Worm (Caenorhabditis elegans) whole organism, L4/young adult: Measurements from ENCODE around the gene pqn-87.

Source experiments
- W03F9.2 ChIP-seq: fragments of 150-350 bp; optimal IDR thresholded peaks from 2 replicates; lab custom pipeline; 2014; ENCODE audit warnings: missing biosample characterization, missing genetic modification characterization
- dao-5 ChIP-seq: sonication (generic microtip); optimal IDR thresholded peaks from 2 replicates; lab custom pipeline; 2016; ENCODE audit warnings: missing genotype, missing genetic modification characterization, moderate library complexity, missing compliant biosample characterization
- him-1 ChIP-seq: sonication (generic microtip); optimal IDR thresholded peaks from 2 replicates; lab custom pipeline; 2016; ENCODE audit warnings: missing genotype, missing genetic modification reagents, missing genetic modification characterization, missing compliant biosample characterization

pqn-87 gene

ce11 chrII:12224916-12225406, at the start of gene pqn-87, which contains the start of gene rsr-2:
Gene pqn-87 (minus strand): TSS chrII:12225086.
Gene rsr-2 (plus strand): TSS chrII:12225356.
- no peak for TF ChIP-seq W03F9.2 (tag; lab: Kevin White, UChicago)
- TF ChIP-seq dao-5 (tag; lab: Kevin White, UChicago), result no peak
- no peak for TF ChIP-seq him-1

- TF ChIP-seq dao-5 (tag; lab: Kevin White, UChicago), result no peak
- TF ChIP-seq him-1, result no peak
- no peak for TF ChIP-seq W03F9.2 (tag; lab: Kevin White, UChicago)
Observed at ce11 chrII:12268857-12269256, 44.0 kb upstream of the pqn-87 start.

DNA sequence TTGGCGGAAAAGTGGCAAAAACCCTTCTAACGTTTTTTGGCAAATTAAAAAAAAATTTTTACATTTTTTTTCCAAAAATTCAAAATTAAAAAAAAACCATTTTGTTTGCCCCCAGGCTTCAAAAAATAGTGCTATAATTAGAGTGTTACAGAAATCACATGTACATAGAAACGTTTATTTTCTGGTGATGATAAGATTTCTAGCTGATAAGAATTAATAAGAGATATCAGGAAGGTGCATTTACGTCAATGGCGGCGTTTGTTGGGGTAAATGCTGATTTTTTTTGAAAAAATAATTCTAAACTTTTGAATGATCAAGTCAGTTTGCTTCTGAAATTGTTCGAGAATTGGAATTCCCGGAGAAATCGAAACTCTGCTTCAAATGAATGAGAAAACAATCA, 41.9 kb upstream of the pqn-87 start:
- TF ChIP-seq him-1 (no peak), W03F9.2 (tag; lab: Kevin White, UChicago) (no peak), dao-5 (tag; lab: Kevin White, UChicago) (no peak)

ce11 chrII:12266145-12266544, 41.3 kb upstream of the pqn-87 start, which contains the start of gene tric-1B.1:
Gene tric-1B.1 (minus strand): TSS chrII:12266245.
- TF ChIP-seq W03F9.2 (tag; lab: Kevin White, UChicago) (no peak), dao-5 (tag; lab: Kevin White, UChicago) (no peak), him-1 (no peak)

DNA sequence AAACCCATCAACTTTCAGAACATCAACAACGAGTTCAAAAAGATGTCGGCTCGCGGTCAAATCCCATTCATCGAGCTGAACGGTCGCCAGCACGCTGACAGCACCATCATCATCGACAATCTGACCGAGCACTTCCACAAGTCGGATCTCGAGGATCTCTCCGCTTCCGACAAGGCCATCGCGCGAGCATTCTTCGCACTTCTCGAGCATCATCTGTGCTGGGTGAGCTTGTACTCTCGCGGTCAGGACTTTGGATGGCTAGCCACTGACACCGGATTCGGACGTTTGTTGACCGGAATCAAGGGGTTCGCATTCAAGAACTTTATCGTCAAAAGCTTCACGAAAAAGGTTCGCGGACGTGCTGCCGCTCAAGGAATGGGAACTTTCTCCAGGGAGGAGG, 40.0 kb upstream of the pqn-87 start:
- TF ChIP-seq him-1 (no peak), W03F9.2 (tag; lab: Kevin White, UChicago) (no peak), dao-5 (tag; lab: Kevin White, UChicago) (no peak)

DNA sequence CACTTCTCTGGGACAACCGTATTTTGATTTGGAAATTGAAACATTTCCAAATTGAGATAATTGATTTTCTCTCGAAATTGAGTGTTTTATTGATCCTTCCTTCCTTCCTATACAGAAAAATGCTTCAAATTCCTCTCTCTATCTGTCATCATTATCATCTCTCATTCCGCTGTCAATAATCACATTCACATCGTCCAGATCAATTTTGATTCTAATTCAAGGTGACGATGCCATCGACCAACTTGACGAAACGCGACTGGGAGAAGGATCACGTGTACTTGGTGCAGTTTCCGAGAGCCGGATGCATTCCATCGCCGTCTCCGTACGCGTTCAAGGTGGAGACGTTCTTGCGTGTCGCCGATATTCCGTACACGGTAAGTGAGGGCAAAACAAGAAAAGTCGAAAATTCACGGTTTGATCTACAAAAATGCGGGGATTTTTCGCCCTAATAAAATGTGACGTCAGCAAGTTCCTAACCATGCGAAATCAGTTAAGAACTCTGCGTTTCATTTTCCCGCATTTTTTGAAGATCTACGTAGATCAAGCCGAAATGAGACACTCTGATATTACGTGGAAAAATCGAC, 39.2 kb upstream of the pqn-87 start, which contains the start of gene faxc-1:
Gene faxc-1 (plus strand): TSS at position 222 of the 584 bp plus-strand sequence.
- TF ChIP-seq dao-5 (tag; lab: Kevin White, UChicago) (no peak), him-1 (no peak)

DNA sequence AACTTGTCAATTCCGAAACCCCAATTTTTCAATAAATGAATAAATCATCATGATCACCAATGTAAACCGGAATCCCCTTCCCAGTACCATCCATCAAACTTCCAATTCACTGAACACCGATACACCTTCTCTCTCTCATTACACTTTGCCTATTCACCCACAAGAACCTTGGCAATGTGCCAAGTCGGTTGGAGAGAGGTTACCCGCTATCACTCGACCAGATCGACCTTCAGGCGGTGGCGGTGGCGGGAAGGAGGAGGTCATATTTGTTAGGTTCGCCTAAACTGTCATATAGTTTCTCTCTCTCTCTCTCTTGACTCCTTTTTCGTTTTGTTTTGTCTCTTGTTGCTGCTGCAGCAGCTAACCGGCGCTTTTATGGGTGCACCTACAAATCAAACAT, 37.7 kb upstream of the pqn-87 start:
- no peak for TF ChIP-seq him-1
- TF ChIP-seq dao-5 (tag; lab: Kevin White, UChicago), result no peak

DNA sequence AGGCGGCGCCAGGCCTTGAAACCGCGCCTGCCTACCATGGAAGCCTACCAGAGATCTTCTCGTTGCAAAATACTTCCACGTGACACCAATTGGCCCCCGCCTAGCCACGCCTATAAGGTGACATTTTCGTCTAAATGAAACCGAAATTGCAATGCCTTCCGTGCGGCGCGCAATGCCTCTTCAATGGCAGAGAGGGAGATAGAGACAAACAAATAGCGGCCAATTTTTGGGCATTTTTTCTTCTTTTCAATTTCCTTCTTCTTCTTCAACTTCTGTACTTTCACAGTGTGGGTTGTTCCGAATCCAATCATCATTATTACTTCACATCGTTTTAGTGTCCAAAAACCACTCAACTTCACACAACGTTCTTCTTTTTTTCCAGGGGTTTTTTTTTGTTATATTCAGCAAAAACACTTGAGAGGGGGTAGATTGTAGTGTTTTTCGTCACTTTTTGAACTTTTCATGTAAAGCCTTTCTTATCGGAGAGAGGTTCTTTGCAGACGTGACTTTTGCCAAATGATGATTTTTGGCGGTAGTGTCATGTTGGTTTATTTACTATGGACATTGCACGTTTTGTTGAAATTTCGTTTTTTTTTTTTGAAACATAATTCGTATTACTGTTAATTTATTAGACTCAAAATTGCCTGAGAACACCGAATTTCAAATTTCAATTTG, 36.4 kb upstream of the pqn-87 start:
- TF ChIP-seq dao-5 (tag; lab: Kevin White, UChicago) (no peak), him-1 (no peak), W03F9.2 (tag; lab: Kevin White, UChicago) (no peak)

ce11 chrII:12260538-12260937, 35.7 kb upstream of the pqn-87 start:
- no peak for TF ChIP-seq W03F9.2 (tag; lab: Kevin White, UChicago)
- no peak for TF ChIP-seq dao-5 (tag; lab: Kevin White, UChicago)
- TF ChIP-seq him-1, result no peak

DNA sequence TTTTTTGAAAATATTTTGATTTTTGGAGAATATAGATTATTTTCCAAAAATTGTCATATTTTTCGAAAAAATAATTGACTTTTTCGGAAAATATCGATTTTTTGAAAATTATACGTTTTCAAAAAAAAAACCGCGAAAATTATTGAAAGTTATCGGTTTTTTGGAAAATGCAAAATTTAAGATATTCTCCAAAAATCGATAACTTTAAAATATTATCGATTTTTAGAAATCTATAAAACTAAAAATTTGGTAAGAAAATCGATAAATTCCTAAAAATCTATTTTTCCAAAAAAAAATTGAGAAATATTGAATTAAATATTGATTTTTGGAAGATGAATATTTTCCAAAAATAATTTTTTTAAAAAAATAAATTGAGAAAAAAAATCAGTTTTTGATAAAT, 32.2 kb upstream of the pqn-87 start:
- TF ChIP-seq dao-5 (tag; lab: Kevin White, UChicago) (no peak), him-1 (no peak), W03F9.2 (tag; lab: Kevin White, UChicago) (no peak)

- TF ChIP-seq W03F9.2 (tag; lab: Kevin White, UChicago) (no peak), him-1 (no peak), dao-5 (tag; lab: Kevin White, UChicago) (no peak)
Observed at ce11 chrII:12256528-12256927, 31.6 kb upstream of the pqn-87 start, which contains the start of gene parn-2. Gene parn-2 (minus strand): TSS chrII:12256628.

DNA sequence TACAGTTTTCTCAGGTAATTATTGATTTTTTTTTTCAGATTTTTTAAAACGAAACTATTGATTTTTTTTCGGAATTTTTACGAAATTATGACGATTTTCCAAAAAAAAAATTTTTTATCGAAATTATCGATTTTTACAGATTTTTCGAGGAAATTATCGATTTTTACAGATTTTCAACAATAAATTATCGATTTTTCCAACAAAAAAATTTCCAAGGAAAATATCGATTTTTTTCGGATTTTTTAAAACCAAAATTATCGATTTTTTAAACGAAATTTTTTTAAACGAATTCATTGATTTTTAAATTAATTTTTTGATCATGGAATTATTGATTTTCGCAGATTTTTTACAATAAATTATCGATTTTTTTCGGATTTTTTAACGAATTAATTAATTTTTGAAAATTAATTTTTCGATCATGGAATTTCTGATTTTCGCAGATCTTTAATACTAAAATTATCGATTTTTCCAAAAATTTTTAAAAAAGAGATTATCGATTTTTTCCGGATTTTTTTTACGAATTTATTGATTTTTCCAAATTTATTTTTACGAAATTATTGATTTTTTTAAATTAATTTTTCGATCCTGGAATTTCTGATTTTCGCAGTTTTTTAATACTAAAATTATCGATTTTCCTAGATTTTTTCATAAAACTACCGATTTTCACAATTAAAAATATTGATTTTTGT, 30.8 kb upstream of the pqn-87 start:
- no peak for TF ChIP-seq dao-5 (tag; lab: Kevin White, UChicago)
- no peak for TF ChIP-seq him-1
- no peak for TF ChIP-seq W03F9.2 (tag; lab: Kevin White, UChicago)

- no peak for TF ChIP-seq dao-5 (tag; lab: Kevin White, UChicago)
- TF ChIP-seq him-1, result no peak
- no peak for TF ChIP-seq W03F9.2 (tag; lab: Kevin White, UChicago)
Observed at ce11 chrII:12249042-12249441, 24.2 kb upstream of the pqn-87 start, which contains the start of gene tag-276. Gene tag-276 (minus strand): TSS chrII:12249142.

DNA sequence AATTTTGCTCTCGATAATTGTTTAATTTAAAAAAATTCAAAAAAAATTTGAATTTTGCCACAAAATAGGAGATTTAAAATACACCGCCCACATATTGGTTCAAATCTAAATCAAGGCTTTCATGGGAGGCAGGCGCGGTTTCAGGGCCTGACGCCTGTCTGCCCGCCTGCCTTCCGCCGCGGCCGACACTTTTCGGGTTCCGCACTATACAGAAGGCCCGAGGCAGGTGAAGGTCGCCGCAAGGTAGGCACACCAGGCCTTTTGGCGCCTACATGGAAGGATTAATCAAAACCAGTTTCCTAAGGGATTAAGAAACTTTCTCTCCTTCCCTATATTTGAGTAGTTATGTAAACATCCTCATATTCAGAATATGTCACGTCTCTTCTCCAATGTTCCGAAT, 17.7 kb upstream of the pqn-87 start, which contains the start of gene Y57A10A.24:
Gene Y57A10A.24 (plus strand): TSS at position 396 of the 400 bp plus-strand sequence.
- TF ChIP-seq him-1, result no peak
- TF ChIP-seq W03F9.2 (tag; lab: Kevin White, UChicago), result no peak
- TF ChIP-seq dao-5 (tag; lab: Kevin White, UChicago), result no peak
